Fruit fly (Drosophila melanogaster): ENCODE results near the gene BomBc3.

The BomBc3 gene

DNA sequence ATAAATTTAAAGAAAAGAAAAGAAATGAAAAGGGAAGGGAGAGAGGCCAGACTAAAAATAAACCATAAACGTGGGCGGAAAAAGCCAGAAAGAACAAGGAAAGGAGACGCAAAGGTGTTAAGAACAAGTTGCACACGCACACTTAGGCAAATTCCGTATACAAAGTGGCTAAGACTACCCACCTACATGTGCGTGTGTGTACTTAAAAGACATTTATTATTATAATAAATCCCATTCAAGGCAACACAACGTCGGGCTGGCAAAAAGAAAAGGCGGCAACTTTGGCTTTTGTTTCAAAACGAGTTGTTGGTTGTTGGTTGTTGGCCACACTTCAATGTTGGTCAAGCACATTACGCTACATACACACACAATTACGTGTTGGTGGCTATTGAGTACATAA lies 34.6 kb upstream of the BomBc3 start:
- no peak for TF ChIP-seq psq (optimal IDR thresholded peaks at IDR 0.05)
- TF ChIP-seq pan (optimal IDR thresholded peaks at IDR 0.05): no peak
- no peak for TF ChIP-seq EcR (GFP tag; optimal IDR thresholded peaks at IDR 0.05)
- TF ChIP-seq usp (GFP tag; optimal IDR thresholded peaks at IDR 0.05): no peak
- no peak for TF ChIP-seq Dll (optimal IDR thresholded peaks at IDR 0.05)
- TF ChIP-seq CG8478 (optimal IDR thresholded peaks at IDR 0.05): no peak

DNA sequence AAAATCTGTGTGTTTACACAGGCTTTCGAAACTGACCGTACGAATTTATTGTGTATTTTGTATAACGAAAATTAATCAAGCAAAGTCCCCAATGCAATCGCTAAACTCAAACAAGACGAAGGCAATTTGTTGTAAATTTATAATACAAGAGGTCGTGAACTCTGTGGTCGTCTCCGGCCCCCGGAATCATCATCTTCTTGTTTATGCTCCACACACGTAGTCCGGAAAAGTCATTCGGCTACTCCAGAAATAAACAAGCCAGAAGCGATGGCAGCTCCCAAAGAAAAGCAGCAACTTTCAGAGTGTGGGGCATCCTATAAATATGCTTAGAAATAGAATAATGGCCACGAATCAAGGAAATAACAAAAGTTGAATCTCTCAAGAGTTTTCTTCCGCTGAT lies 33.7 kb upstream of the BomBc3 start:
- no peak for TF ChIP-seq usp (GFP tag; optimal IDR thresholded peaks at IDR 0.05)
- no peak for TF ChIP-seq EcR (GFP tag; optimal IDR thresholded peaks at IDR 0.05)
- no peak for TF ChIP-seq CG8478 (optimal IDR thresholded peaks at IDR 0.05)
- TF ChIP-seq Dll (optimal IDR thresholded peaks at IDR 0.05): no peak
- TF ChIP-seq psq (optimal IDR thresholded peaks at IDR 0.05): no peak
- TF ChIP-seq pan (optimal IDR thresholded peaks at IDR 0.05): no peak

DNA sequence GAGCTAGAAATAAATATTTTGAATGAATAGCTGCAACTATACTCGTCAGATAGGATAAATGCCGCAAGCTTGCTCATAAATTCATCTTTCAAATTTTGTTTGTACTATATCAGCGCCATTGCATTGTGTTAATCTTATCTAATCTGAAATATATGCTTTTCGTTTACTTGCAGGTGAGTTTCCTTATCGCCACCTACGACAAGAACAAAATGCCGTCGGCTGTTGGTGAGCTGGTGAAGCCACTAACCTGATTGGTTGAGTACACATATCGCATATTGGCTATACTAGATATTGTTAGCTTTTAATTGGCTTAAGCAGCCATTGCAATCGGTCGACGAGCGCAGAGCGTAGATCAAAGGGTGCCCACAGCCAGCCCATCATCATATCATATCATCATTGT lies 33.1 kb upstream of the BomBc3 start:
- TF ChIP-seq EcR (GFP tag; optimal IDR thresholded peaks at IDR 0.05): no peak
- no peak for TF ChIP-seq psq (optimal IDR thresholded peaks at IDR 0.05)
- TF ChIP-seq CG8478 (optimal IDR thresholded peaks at IDR 0.05): no peak
- no peak for TF ChIP-seq usp (GFP tag; optimal IDR thresholded peaks at IDR 0.05)
- no peak for TF ChIP-seq Dll (optimal IDR thresholded peaks at IDR 0.05)
- TF ChIP-seq pan (optimal IDR thresholded peaks at IDR 0.05): no peak

DNA sequence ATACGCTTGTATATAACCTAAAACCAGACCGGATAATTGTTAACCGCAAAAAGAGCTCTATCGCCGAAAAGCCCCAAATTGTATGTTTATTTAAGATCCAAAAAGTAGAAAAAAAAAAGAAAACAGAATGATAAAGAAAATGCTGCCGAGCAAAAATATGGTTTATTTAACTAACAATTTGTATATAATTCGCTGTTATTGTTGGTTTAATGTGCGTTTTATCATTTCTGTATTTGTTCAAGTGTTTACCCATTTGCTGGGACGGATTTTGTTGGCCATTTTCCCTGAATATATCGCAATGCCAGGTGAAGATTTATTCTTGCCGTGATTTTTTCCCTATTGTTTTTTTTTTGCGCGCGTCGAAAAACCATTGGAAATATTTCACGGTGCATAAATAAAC lies 29.8 kb upstream of the BomBc3 start:
- TF ChIP-seq usp (GFP tag; optimal IDR thresholded peaks at IDR 0.05) (no peak), pan (optimal IDR thresholded peaks at IDR 0.05) (no peak), CG8478 (optimal IDR thresholded peaks at IDR 0.05) (no peak), EcR (GFP tag; optimal IDR thresholded peaks at IDR 0.05) (no peak), psq (optimal IDR thresholded peaks at IDR 0.05) (no peak), Dll (optimal IDR thresholded peaks at IDR 0.05) (no peak)

DNA sequence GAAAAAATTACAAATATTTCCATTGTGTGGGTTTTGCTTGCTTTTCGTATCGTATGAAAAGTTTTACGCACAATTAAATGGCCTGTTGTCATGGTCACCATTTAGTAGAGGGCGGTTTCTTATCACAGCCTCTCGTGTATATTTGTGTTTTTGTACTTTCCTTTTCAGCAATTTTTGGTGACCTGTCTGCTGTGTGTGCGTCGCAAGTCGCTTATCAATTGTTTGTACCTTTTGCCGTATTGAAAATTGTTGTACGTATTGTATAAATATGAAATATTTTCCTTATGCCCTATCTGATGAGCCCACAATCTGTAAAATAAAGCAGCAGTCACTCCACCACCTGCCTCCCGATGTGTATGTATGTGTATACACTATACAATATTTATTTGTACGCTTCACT lies 20.4 kb upstream of the BomBc3 start:
- TF ChIP-seq Dll (optimal IDR thresholded peaks at IDR 0.05) (no peak), psq (optimal IDR thresholded peaks at IDR 0.05) (no peak), pan (optimal IDR thresholded peaks at IDR 0.05) (no peak), CG8478 (optimal IDR thresholded peaks at IDR 0.05) (no peak), EcR (GFP tag; optimal IDR thresholded peaks at IDR 0.05) (no peak), usp (GFP tag; optimal IDR thresholded peaks at IDR 0.05) (no peak)

DNA sequence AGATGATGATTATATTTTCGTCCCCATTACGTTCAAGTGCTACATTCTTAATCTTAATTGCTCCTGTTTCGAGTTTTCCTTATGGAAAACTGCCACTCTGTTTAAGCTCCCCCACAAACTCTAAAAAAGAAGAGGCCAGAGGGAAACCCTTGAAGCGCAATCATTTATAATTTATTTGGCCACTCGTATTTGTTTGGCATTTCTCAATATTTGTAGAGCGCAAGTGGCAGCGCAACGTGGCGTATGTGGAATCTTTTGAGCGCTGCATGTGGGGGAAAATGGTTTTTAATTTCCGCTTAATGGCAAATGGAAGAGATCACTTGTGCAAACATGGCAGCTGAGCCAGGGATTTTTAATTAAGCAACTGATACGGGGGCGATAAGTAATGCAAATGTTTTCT lies 19.6 kb upstream of the BomBc3 start:
- TF ChIP-seq psq (optimal IDR thresholded peaks at IDR 0.05) (no peak), CG8478 (optimal IDR thresholded peaks at IDR 0.05) (no peak), EcR (GFP tag; optimal IDR thresholded peaks at IDR 0.05) (no peak), pan (optimal IDR thresholded peaks at IDR 0.05) (no peak), usp (GFP tag; optimal IDR thresholded peaks at IDR 0.05) (no peak), Dll (optimal IDR thresholded peaks at IDR 0.05) (no peak)

DNA sequence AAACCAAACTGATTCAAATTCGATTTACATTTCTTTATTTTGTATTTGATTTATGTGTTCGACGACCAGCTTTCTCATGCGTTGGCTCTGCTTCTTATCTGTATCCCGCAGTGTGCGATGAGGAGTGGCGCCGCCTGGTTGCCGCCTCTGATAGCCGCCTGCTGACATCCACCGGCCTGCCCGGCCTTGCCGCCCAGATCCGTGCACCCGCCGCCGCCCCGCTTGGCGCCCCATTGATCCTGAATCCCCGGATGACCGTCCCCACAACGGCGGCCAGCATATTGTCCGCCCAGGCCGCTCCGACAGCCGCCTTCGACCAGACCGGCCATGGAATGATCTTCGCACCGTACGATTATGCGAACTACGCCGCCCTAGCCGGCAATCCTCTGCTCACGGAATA lies 15.2 kb upstream of the BomBc3 start:
- TF ChIP-seq pan (optimal IDR thresholded peaks at IDR 0.05) (no peak), Dll (optimal IDR thresholded peaks at IDR 0.05) (no peak), EcR (GFP tag; optimal IDR thresholded peaks at IDR 0.05) (no peak), CG8478 (optimal IDR thresholded peaks at IDR 0.05) (no peak), psq (optimal IDR thresholded peaks at IDR 0.05) (no peak), usp (GFP tag; optimal IDR thresholded peaks at IDR 0.05) (no peak)

DNA sequence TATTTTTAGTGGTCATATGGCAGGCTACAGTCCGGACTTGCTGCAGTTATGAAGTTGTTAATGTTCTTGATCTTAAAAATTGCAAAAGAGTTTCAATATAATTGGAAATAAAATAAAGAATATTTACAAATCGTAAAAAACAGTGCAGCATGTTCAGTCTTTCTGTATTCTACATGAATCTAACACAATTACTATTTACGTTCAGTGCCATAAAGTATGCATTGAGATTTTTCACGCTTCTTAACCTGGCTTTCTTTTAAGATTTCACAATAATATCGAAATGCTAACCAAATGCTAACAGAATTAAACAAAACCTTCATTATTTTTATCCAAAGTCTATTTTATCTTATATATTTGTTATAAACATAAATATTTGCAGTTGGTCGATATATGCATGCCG lies 14.3 kb upstream of the BomBc3 start:
- TF ChIP-seq pan (optimal IDR thresholded peaks at IDR 0.05) (no peak), Dll (optimal IDR thresholded peaks at IDR 0.05) (no peak), psq (optimal IDR thresholded peaks at IDR 0.05) (no peak), CG8478 (optimal IDR thresholded peaks at IDR 0.05) (no peak), usp (GFP tag; optimal IDR thresholded peaks at IDR 0.05) (no peak), EcR (GFP tag; optimal IDR thresholded peaks at IDR 0.05) (no peak)

DNA sequence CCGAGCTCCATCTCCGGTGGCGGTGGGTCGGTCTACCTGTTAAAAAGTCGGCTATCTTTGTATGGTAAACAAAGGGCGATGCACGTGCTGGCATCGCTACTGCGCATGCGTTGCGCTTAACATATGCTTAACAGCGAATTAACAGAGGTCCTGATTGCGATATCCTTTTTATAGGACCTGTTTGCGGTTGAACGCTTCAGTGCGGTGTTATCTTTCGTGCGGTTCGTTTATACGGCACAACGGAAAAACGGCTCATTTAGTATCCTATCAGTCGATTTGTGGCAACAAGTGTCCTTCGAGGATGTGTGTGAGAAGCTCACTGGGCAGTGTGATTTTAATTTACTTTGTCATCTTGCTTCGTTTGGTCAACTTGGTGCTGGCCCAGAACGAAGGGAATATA lies 6.7 kb upstream of the BomBc3 start, which contains the start of gene CG13408:
CG13408 (plus strand) TSS at position 222 of the 400 bp plus-strand sequence.
- TF ChIP-seq Dll (optimal IDR thresholded peaks at IDR 0.05) (no peak), psq (optimal IDR thresholded peaks at IDR 0.05) (no peak), EcR (GFP tag; optimal IDR thresholded peaks at IDR 0.05) (no peak), usp (GFP tag; optimal IDR thresholded peaks at IDR 0.05) (no peak), CG8478 (optimal IDR thresholded peaks at IDR 0.05) (no peak), pan (optimal IDR thresholded peaks at IDR 0.05) (no peak)

DNA sequence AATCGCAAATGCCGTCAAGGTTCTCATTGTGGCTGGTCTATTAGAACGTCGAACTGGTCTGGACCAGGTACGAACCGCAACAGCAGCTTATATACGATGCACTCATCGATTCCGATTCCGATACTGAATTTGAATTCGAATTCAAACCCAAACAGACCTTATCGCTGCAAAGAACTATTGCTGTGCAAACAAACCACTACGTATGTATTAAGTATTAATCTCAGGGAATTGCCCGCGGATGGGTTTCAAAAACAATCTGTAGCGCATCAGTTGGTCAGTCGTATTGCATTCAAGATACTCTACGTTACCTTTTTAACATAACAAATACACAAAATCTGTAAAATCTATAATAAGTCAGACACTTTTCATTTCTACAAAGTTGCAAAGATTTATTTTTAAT lies 578 bp upstream of the BomBc3 start, which contains the start of gene BomT3:
BomT3 (minus strand) TSS at position 101 of the 400 bp plus-strand sequence.
- TF ChIP-seq pan (optimal IDR thresholded peaks at IDR 0.05) (no peak), Dll (optimal IDR thresholded peaks at IDR 0.05) (no peak), CG8478 (optimal IDR thresholded peaks at IDR 0.05) (no peak), usp (GFP tag; optimal IDR thresholded peaks at IDR 0.05) (no peak), EcR (GFP tag; optimal IDR thresholded peaks at IDR 0.05) (no peak), psq (optimal IDR thresholded peaks at IDR 0.05) (no peak)

DNA sequence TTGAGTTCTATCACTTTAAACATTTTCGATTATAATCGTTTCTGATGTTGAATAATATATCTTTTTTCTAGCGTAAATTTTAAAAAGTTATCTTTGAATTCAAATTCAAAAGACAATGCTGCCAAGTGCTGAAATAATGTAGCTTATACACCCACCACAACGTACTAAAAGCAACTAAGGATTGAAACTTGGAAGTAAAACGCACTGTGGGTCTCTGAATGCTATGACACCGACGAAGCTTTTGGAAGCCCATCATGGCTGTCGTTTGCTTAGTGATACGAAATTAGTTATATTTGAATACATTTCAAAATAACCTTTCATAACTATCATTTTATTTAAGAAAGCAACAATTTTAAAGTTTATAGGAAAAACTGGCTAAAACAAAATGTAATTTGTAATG lies 7.1 kb downstream of the BomBc3 start:
- TF ChIP-seq CG8478 (optimal IDR thresholded peaks at IDR 0.05): no peak
- TF ChIP-seq Dll (optimal IDR thresholded peaks at IDR 0.05): no peak
- TF ChIP-seq EcR (GFP tag; optimal IDR thresholded peaks at IDR 0.05): no peak
- no peak for TF ChIP-seq usp (GFP tag; optimal IDR thresholded peaks at IDR 0.05)

DNA sequence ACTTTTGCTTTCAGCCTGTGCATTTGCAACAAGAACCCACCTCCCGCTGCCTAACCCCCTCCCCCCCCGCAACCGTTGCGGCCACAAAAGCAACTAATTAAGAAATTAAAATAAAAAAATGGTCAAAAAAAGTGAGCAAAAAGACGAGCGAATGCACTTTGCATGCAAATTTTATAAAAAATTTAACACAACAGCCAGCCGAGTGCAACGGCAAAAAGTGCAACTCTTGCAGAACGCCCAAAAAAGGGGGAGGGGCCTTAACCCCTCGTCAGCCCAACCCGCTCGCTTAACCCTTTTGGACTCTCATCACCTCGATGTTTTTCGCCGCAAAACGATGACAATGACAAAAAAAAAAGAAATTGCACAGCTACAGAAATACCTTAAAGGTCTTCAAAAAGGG lies 10.0 kb downstream of the BomBc3 start:
- no peak for TF ChIP-seq EcR (GFP tag; optimal IDR thresholded peaks at IDR 0.05)
- no peak for TF ChIP-seq usp (GFP tag; optimal IDR thresholded peaks at IDR 0.05)
- TF ChIP-seq CG8478 (optimal IDR thresholded peaks at IDR 0.05): no peak
- no peak for TF ChIP-seq pan (optimal IDR thresholded peaks at IDR 0.05)
- TF ChIP-seq psq (optimal IDR thresholded peaks at IDR 0.05): no peak
- TF ChIP-seq Dll (optimal IDR thresholded peaks at IDR 0.05): no peak

DNA sequence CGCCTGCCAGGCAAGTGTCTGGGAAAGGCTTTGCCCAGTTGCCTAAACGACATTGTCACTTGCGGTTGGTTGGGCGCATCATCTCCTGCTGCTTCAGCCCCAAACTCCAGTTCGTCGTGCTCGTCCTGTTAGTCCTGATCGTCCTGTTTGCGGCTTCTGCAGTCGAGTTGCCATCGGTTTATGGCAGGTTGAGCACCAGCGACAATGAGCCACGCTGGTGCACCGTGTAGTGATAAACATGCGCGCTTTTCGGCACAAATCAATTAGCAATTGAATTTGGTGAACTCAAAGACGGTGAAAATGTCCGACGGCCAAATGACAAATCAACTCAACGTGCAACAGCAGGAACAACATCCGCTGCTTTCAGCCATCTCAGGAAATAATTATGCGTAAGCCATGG lies 16.2 kb downstream of the BomBc3 start, which contains the start of gene CG13407:
CG13407 (plus strand) TSS at position 301 of the 400 bp plus-strand sequence.
- TF ChIP-seq psq (optimal IDR thresholded peaks at IDR 0.05) (no peak), pan (optimal IDR thresholded peaks at IDR 0.05) (no peak), CG8478 (optimal IDR thresholded peaks at IDR 0.05) (no peak), EcR (GFP tag; optimal IDR thresholded peaks at IDR 0.05) (no peak), Dll (optimal IDR thresholded peaks at IDR 0.05) (no peak), usp (GFP tag; optimal IDR thresholded peaks at IDR 0.05) (no peak)

Data from whole organism.